Fruit fly (Drosophila melanogaster) whole organism, embryonic: Measurements from ENCODE around the gene tex.
A peak's percentile ranks its signal among the peaks of the same experiment; 100 is the strongest.

Experiments used
- Atf6 ChIP-seq: fragments of 200-800 bp; sonication (Bioruptor generic); IDR thresholded peaks from 2 replicates; pipeline ENCODE4 v1.3.6; 2022; ENCODE audit warnings: missing biosample characterization, missing genetic modification characterization
- CG10147 ChIP-seq: fragments of 200-800 bp; sonication (Bioruptor generic); optimal IDR thresholded peaks from 2 replicates; lab custom pipeline; 2019; ENCODE audit warnings: missing biosample characterization, mild to moderate bottlenecking, missing genetic modification characterization, moderate library complexity
- CG12104 ChIP-seq: fragments of 200-800 bp; sonication (Bioruptor generic); optimal IDR thresholded peaks from 3 replicates; lab custom pipeline; 2016; ENCODE audit warnings: missing biosample characterization, missing genetic modification characterization
- CG12155 ChIP-seq: fragments of 200-800 bp; sonication (Bioruptor generic); optimal IDR thresholded peaks from 3 replicates; lab custom pipeline; 2016; ENCODE audit warnings: missing biosample characterization, missing genetic modification characterization
- CG14965 ChIP-seq: fragments of 200-800 bp; sonication (Bioruptor generic); optimal IDR thresholded peaks from 2 replicates; lab custom pipeline; 2016; ENCODE audit warnings: missing biosample characterization, missing genetic modification characterization, borderline replicate concordance
- CG15479 ChIP-seq: fragments of 200-800 bp; sonication (Bioruptor generic); optimal IDR thresholded peaks from 3 replicates; lab custom pipeline; 2019; ENCODE audit warnings: missing biosample characterization, mild to moderate bottlenecking, missing genetic modification characterization, moderate library complexity
- CG17385 ChIP-seq: fragments of 200-800 bp; sonication (Bioruptor generic); optimal IDR thresholded peaks from 3 replicates; lab custom pipeline; 2018; ENCODE audit warnings: missing biosample characterization, mild to moderate bottlenecking, missing genetic modification characterization
- CG2199 ChIP-seq: fragments of 200-800 bp; sonication (Bioruptor generic); IDR thresholded peaks from 3 replicates; pipeline ENCODE4 v1.3.6; 2022; ENCODE audit warnings: missing biosample characterization, missing genetic modification characterization
- CG2712 ChIP-seq: fragments of 200-800 bp; optimal IDR thresholded peaks from 3 replicates; lab custom pipeline; 2019; ENCODE audit warnings: missing biosample characterization, mild to moderate bottlenecking, missing genetic modification characterization, moderate library complexity
- CG2875 ChIP-seq: fragments of 200-800 bp; sonication (Bioruptor generic); optimal IDR thresholded peaks from 2 replicates; lab custom pipeline; 2017; ENCODE audit warnings: missing biosample characterization, mild to moderate bottlenecking, missing genetic modification characterization, missing genetic modification reagents
- CG31388 ChIP-seq: fragments of 200-800 bp; sonication (Bioruptor generic); optimal IDR thresholded peaks from 2 replicates; lab custom pipeline; 2016; ENCODE audit warnings: missing biosample characterization, missing genetic modification characterization
- CG6272 ChIP-seq: fragments of 200-800 bp; sonication (Bioruptor generic); IDR thresholded peaks from 2 replicates; pipeline ENCODE4 v1.3.6; 2022; ENCODE audit warnings: missing biosample characterization, missing genetic modification characterization
- CG8924 ChIP-seq: fragments of 200-800 bp; optimal IDR thresholded peaks from 3 replicates; lab custom pipeline; 2019; ENCODE audit warnings: missing biosample characterization, mild to moderate bottlenecking, missing genetic modification characterization, moderate library complexity
- Dad ChIP-seq: fragments of 200-800 bp; sonication (Bioruptor generic); optimal IDR thresholded peaks from 3 replicates; lab custom pipeline; 2016; ENCODE audit warnings: missing biosample characterization, missing genetic modification characterization
- Dbx ChIP-seq: fragments of 200-800 bp; sonication (Bioruptor generic); IDR thresholded peaks from 3 replicates; pipeline ENCODE4 v1.3.6; 2022; ENCODE audit warnings: missing biosample characterization, missing genetic modification characterization
- Doc3 ChIP-seq: fragments of 200-800 bp; sonication (Bioruptor generic); IDR thresholded peaks from 3 replicates; pipeline ENCODE4 v1.3.6; 2022; ENCODE audit warnings: missing biosample characterization, missing genetic modification characterization; ENCODE audit not compliant: partially characterized antibody
- GATAe ChIP-seq: fragments of 200-800 bp; sonication (Bioruptor generic); conservative IDR thresholded peaks from 2 replicates; pipeline ENCODE4 v1.3.6; 2022; ENCODE audit warnings: missing biosample characterization, missing genetic modification characterization
- Hand ChIP-seq: fragments of 200-800 bp; sonication (Bioruptor generic); optimal IDR thresholded peaks from 2 replicates; lab custom pipeline; 2017; ENCODE audit warnings: mild to moderate bottlenecking, missing biosample characterization, missing genetic modification reagents, missing genetic modification characterization
- Hr78 ChIP-seq, 2 experiments: fragments of 200-800 bp in 1 of 2; fragments of >200 bp in 1 of 2; sonication (Bioruptor generic) in 1 of 2; optimal IDR thresholded peaks; 2 replicates each; lab custom pipeline; 2017 to 2019; ENCODE audit warnings: missing biosample characterization in 2 of 2, missing genetic modification characterization in 2 of 2, mild to moderate bottlenecking in 1 of 2, moderate library complexity in 1 of 2
- Lpt ChIP-seq: fragments of >200 bp; optimal IDR thresholded peaks from 2 replicates; lab custom pipeline; 2018; ENCODE audit warnings: missing biosample characterization, missing genetic modification characterization
- MESR4 ChIP-seq: fragments of 200-800 bp; sonication (Bioruptor generic); optimal IDR thresholded peaks from 2 replicates; lab custom pipeline; 2018; ENCODE audit warnings: missing biosample characterization, mild to moderate bottlenecking, missing genetic modification characterization, moderate library complexity
- Max ChIP-seq: fragments of 200-800 bp; sonication (Bioruptor generic); optimal IDR thresholded peaks from 2 replicates; lab custom pipeline; 2016; ENCODE audit warnings: missing biosample characterization, mild to moderate bottlenecking, missing genetic modification characterization
- Med ChIP-seq: fragments of 200-800 bp; sonication (Bioruptor generic); peaks from one replicate; lab custom pipeline; 2016; ENCODE audit warnings: missing biosample characterization, missing genetic modification characterization, mild to moderate bottlenecking, inconsistent platforms, moderate library complexity
- NfI ChIP-seq: fragments of 200-800 bp; sonication (Bioruptor generic); optimal IDR thresholded peaks from 3 replicates; lab custom pipeline; 2018; ENCODE audit warnings: missing biosample characterization, mild to moderate bottlenecking, missing genetic modification characterization, moderate library complexity
- Oaz ChIP-seq: fragments of 200-800 bp; sonication (Bioruptor generic); IDR thresholded peaks from 2 replicates; pipeline ENCODE4 v1.3.6; 2022; ENCODE audit warnings: missing biosample characterization, missing genetic modification characterization
- Opbp ChIP-seq: fragments of 200-800 bp; sonication (Bioruptor generic); IDR thresholded peaks from 3 replicates; pipeline ENCODE4 v1.3.6; 2022; ENCODE audit warnings: missing biosample characterization, missing genetic modification characterization; ENCODE audit not compliant: partially characterized antibody
- Side ChIP-seq: fragments of 200-800 bp; sonication (Bioruptor generic); optimal IDR thresholded peaks from 2 replicates; lab custom pipeline; 2016; ENCODE audit warnings: missing biosample characterization, missing genetic modification characterization
- Sry-β ChIP-seq: fragments of 200-800 bp; sonication (Bioruptor generic); optimal IDR thresholded peaks from 2 replicates; lab custom pipeline; 2018; ENCODE audit warnings: missing biosample characterization, mild to moderate bottlenecking, missing genetic modification characterization, moderate library complexity
- Trl ChIP-seq, 3 experiments: fragments of >200 bp in 2 of 3; fragments of 200-800 bp in 1 of 3; sonication (Bioruptor generic) in 1 of 3; optimal IDR thresholded peaks; 2 replicates in 1 of 3; 3 replicates in 2 of 3; lab custom pipeline; 2016 to 2017; ENCODE audit warnings: missing biosample characterization in 1 of 3, missing genetic modification characterization in 1 of 3
- ab ChIP-seq: fragments of 200-800 bp; sonication (Bioruptor generic); optimal IDR thresholded peaks from 2 replicates; lab custom pipeline; 2016; ENCODE audit warnings: missing biosample characterization, missing genetic modification characterization
- cg ChIP-seq: fragments of 200-800 bp; sonication (Bioruptor generic); optimal IDR thresholded peaks from 3 replicates; lab custom pipeline; 2019; ENCODE audit warnings: missing biosample characterization, mild to moderate bottlenecking, missing genetic modification characterization, moderate library complexity
- danr ChIP-seq: fragments of 200-800 bp; sonication (Bioruptor generic); IDR thresholded peaks from 2 replicates; pipeline ENCODE4 v1.3.6; 2022; ENCODE audit warnings: missing biosample characterization, missing genetic modification characterization
- grau ChIP-seq: fragments of 200-800 bp; optimal IDR thresholded peaks from 3 replicates; lab custom pipeline; 2019; ENCODE audit warnings: missing biosample characterization, mild to moderate bottlenecking, missing genetic modification characterization, moderate library complexity
- grn ChIP-seq: fragments of 200-800 bp; sonication (Bioruptor generic); optimal IDR thresholded peaks from 3 replicates; lab custom pipeline; 2017; ENCODE audit warnings: missing biosample characterization, missing genetic modification characterization
- kay ChIP-seq: fragments of 200-800 bp; sonication (Bioruptor generic); optimal IDR thresholded peaks from 2 replicates; lab custom pipeline; 2016; ENCODE audit warnings: missing biosample characterization, missing genetic modification characterization
- klu ChIP-seq: fragments of 200-800 bp; sonication (Bioruptor generic); IDR thresholded peaks from 2 replicates; pipeline ENCODE4 v1.3.6; 2022; ENCODE audit warnings: missing biosample characterization, missing genetic modification characterization
- mirr ChIP-seq: fragments of 200-800 bp; sonication (Bioruptor generic); optimal IDR thresholded peaks from 3 replicates; lab custom pipeline; 2018; ENCODE audit warnings: missing biosample characterization, mild to moderate bottlenecking, missing genetic modification characterization
- nom ChIP-seq: fragments of 200-800 bp; sonication (Bioruptor generic); optimal IDR thresholded peaks from 2 replicates; lab custom pipeline; 2017; ENCODE audit warnings: missing biosample characterization, missing genetic modification characterization, mild to moderate bottlenecking, moderate library complexity, missing genetic modification reagents
- rib ChIP-seq: fragments of 200-800 bp; sonication (Bioruptor generic); IDR thresholded peaks from 2 replicates; pipeline ENCODE4 v1.3.6; 2022; ENCODE audit warnings: missing biosample characterization, missing genetic modification characterization
- sd ChIP-seq: fragments of 200-800 bp; sonication (Bioruptor generic); optimal IDR thresholded peaks from 3 replicates; lab custom pipeline; 2018; ENCODE audit warnings: missing biosample characterization, mild to moderate bottlenecking, missing genetic modification characterization, moderate library complexity
- sim ChIP-seq: fragments of 200-800 bp; sonication (Bioruptor generic); IDR thresholded peaks from 2 replicates; pipeline ENCODE4 v1.3.6; 2022; ENCODE audit warnings: missing biosample characterization, missing genetic modification characterization
- slou ChIP-seq: fragments of 200-800 bp; sonication (Bioruptor generic); optimal IDR thresholded peaks from 3 replicates; lab custom pipeline; 2016; ENCODE audit warnings: missing biosample characterization, missing genetic modification characterization
- slp2 ChIP-seq: fragments of 200-800 bp; sonication (Bioruptor generic); optimal IDR thresholded peaks from 2 replicates; lab custom pipeline; 2016; ENCODE audit warnings: missing biosample characterization, missing genetic modification characterization
- sna ChIP-seq: fragments of 200-800 bp; sonication (Bioruptor generic); IDR thresholded peaks from 2 replicates; pipeline ENCODE4 v1.3.6; 2022; ENCODE audit warnings: missing biosample characterization, missing genetic modification characterization; ENCODE audit not compliant: partially characterized antibody
- sr ChIP-seq: fragments of 200-800 bp; sonication (Bioruptor generic); IDR thresholded peaks from 3 replicates; pipeline ENCODE4 v1.3.6; 2022; ENCODE audit warnings: missing biosample characterization, missing genetic modification characterization
- sug ChIP-seq: fragments of 200-800 bp; optimal IDR thresholded peaks from 2 replicates; lab custom pipeline; 2019; ENCODE audit warnings: missing biosample characterization, mild to moderate bottlenecking, missing genetic modification characterization, moderate library complexity
- vvl ChIP-seq: fragments of 200-800 bp; sonication (Bioruptor generic); IDR thresholded peaks from 2 replicates; pipeline ENCODE4 v1.3.6; 2022; ENCODE audit warnings: missing biosample characterization, missing genetic modification characterization
- wek ChIP-seq: fragments of 200-800 bp; sonication (Bioruptor generic); optimal IDR thresholded peaks from 3 replicates; lab custom pipeline; 2018; ENCODE audit warnings: missing biosample characterization, mild to moderate bottlenecking, missing genetic modification characterization, moderate library complexity

Gene tex

dm6 chr3R:8317709-8318335, 9.4 kb upstream of the tex start (continued):
- no peak for TF ChIP-seq Lpt (GFP tag; lab: Kevin White, UChicago)
- peak in 1 of 2 experiments; percentile 60 for TF ChIP-seq Trl (optimal IDR thresholded peaks at IDR 0.05; lab: Kevin White, UChicago)
- TF ChIP-seq Trl (GFP tag; optimal IDR thresholded peaks at IDR 0.05; lab: Kevin White, UChicago), result no peak
- peak; percentile 79 for TF ChIP-seq Med (GFP tag; lab: Kevin White, UChicago)
- no peak for TF ChIP-seq CG2875
- TF ChIP-seq grau (tag; lab: Kevin White, UChicago), result peak; percentile 49
- peak; percentile 41 for TF ChIP-seq sd (tag; lab: Kevin White, UChicago)
- TF ChIP-seq CG17385, result no peak
- TF ChIP-seq CG15479, result peak; percentile 13
- TF ChIP-seq slp2, result no peak
- no peak for TF ChIP-seq Dad
- TF ChIP-seq CG8924 (tag; lab: Kevin White, UChicago), result peak; percentile 25
- TF ChIP-seq vvl (GFP tag; lab: Robert Waterston, UW), result peak; percentile 42; the same call in 1 of the 2 replicates
- TF ChIP-seq Opbp (GFP tag; lab: Robert Waterston, UW), result 0 out of 3 replicates have a peak, but pooled peaks have one; percentile 25

DNA sequence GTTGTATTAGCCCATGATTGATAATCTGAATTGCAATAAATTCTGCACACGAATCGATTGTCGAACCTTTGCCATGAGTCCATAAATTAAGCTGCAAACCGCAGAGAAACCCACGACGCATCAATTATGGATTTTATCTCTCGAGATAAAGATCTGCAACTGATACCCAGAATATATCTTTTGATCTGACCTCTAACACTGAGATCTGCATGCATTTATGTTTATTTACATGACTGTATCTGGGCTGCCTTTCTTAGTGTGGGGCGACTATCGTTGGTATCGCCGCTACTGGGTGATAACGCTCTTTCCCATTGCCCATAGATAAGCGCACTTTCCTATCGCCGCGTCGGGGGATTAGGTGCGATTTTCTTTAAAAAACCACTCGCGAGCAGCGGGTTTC, 8.8 kb upstream of the tex start, which contains the start of gene Ctr1B:
Gene Ctr1B (plus strand): TSS at position 398 of the 400 bp plus-strand sequence.
- TF ChIP-seq CG12104 (no peak), CG31388 (GFP tag; lab: Kevin White, UChicago) (no peak), GATAe (GFP tag; lab: Robert Waterston, UW) (peak; percentile 61), klu (GFP tag; lab: Robert Waterston, UW) (no peak), wek (GFP tag; lab: Kevin White, UChicago) (no peak), slou (GFP tag; lab: Kevin White, UChicago) (no peak), NfI (GFP tag; lab: Kevin White, UChicago) (no peak), Oaz (GFP tag; lab: Robert Waterston, UW) (no peak), Sry-β (no peak), grn (GFP tag; lab: Kevin White, UChicago) (peak; percentile 92), CG15479 (peak; percentile 46), ab (GFP tag; lab: Kevin White, UChicago) (no peak), sug (tag; lab: Kevin White, UChicago) (peak; percentile 81), Doc3 (GFP tag; lab: Robert Waterston, UW) (no peak), Hand (no peak), nom (no peak), cg (GFP tag; lab: Kevin White, UChicago) (no peak), CG2712 (tag; lab: Kevin White, UChicago) (no peak), CG12155 (no peak), MESR4 (GFP tag; lab: Kevin White, UChicago) (no peak), Hr78 (GFP tag; optimal IDR thresholded peaks at IDR 0.05; lab: Kevin White, UChicago) (peak in 1 of 2 experiments; percentile 72), Atf6 (GFP tag; lab: Robert Waterston, UW) (no peak), CG2199 (GFP tag; lab: Robert Waterston, UW) (0 out of 3 replicates have a peak, but pooled peaks have one; percentile 28), Max (GFP tag; lab: Kevin White, UChicago) (no peak), Opbp (GFP tag; lab: Robert Waterston, UW) (no peak), mirr (GFP tag; lab: Kevin White, UChicago) (peak; percentile 13), CG10147 (GFP tag; lab: Kevin White, UChicago) (no peak), sim (no peak), danr (GFP tag; lab: Robert Waterston, UW) (no peak), Side (no peak), Dbx (GFP tag; lab: Robert Waterston, UW) (no peak), kay (no peak), CG14965 (GFP tag; lab: Kevin White, UChicago) (no peak), CG6272 (GFP tag; lab: Robert Waterston, UW) (no peak), sr (GFP tag; lab: Robert Waterston, UW) (no peak), rib (GFP tag; lab: Robert Waterston, UW) (no peak), sna (GFP tag; lab: Robert Waterston, UW) (0 out of 2 replicates have a peak, but pooled peaks have one; percentile 15), Dad (no peak)
